Fruit fly (Drosophila melanogaster) S2 (cell line): ENCODE data around the gene CG32987.

Source experiments
- CG8478 ChIP-seq: fragments of >200 bp; optimal IDR thresholded peaks from 2 replicates; lab custom pipeline; 2018
- CTCF ChIP-seq, 2 experiments: fragments of >200 bp; optimal IDR thresholded peaks; 2 replicates each; lab custom pipeline; 2018

CG32987 gene

DNA sequence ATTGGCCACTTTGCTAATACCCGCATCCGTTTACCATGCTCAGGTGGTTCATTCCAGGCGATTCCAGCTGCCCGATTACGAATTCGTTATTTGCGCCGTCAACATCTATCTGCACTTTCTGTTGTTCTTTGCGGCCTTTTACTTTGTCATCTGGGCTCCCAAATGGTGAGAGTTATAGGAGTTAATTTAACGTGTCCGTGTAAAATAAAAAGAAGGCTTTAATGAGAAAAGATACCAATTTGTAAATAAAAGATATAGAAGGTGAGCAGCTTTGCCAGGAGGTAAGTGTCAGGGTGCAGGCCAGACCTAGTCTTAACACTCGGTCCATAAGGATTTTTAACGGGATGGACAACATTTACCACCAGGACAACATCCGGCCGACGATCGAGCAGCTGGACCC lies at the start of gene CG32987:
Gene CG32987 (plus strand): TSS at position 301 of the 400 bp plus-strand sequence.
- no peak for TF ChIP-seq CG8478 (lab: Kevin White, UChicago)
- TF ChIP-seq CTCF (optimal IDR thresholded peaks at IDR 0.05; lab: Kevin White, UChicago): no peak

DNA sequence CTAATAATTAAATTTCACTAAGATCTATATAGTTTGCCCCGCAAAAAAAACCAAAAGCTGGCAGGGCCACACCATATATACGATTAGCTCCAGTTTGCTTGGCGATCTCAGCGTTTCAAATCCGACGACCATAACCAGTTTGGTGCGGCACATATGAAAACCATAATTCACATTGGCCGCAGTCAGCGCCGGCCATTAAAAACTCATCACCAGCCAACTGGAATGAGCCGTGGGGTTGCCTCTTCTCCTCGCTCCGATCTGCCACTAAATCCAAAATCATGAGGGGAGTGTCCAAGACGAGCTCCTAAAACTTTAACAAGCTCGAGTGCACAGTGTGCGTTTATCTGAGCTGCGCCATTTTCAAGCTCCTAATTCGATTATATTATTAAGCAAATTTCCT lies 46.3 kb upstream of the CG32987 start:
- TF ChIP-seq CG8478 (lab: Kevin White, UChicago) (no peak), CTCF (optimal IDR thresholded peaks at IDR 0.05; lab: Kevin White, UChicago) (no peak)

DNA sequence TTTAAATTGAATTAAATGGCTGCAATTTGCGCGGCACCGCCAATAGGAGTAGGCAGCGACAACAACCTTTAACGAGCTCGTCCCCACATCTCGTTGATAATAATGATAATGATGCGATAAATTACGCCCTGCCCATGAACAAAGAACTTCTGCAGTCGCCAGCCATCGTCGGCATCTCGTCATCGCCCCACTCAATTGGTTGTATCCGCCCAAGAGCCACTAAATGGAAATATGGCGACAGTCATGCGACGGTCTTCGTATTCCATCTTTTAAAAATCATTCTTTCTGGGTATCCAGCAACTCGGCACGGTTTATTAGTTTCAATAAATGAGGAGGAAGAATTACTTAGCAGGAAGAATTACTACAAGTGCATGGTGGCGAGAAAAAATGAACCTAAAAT lies 43.1 kb upstream of the CG32987 start:
- no peak for TF ChIP-seq CTCF (optimal IDR thresholded peaks at IDR 0.05; lab: Kevin White, UChicago)
- TF ChIP-seq CG8478 (lab: Kevin White, UChicago): no peak

DNA sequence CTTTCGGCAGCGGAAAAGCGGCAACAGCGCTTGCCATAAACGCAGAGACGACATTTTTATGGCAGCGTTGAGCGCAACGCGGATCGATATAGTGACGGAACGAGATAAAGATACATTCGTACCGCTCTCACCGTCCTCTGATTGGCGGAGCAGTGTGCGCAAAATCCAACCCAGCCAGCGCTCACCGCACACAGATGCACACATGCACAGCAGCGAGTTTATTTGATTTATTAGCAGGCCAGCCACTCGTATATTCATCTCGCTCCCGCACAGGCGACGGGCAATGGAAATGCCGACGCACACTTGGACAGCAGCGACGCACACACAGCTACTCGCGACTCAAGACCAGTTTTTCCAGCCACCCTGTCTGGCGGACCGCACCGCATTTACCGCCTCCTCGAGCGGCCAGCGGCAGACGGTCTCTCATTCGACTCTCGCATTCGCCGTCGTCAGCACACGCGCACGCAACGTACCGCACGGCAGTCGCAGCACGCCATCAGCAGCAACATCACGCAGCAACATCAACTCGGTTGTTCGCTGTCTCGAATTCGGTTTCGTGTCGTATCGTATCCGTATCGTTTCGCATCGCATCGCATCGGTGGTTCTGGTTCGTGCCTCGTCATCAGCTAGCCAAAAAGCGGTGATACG lies 38.3 kb upstream of the CG32987 start, which contains the start of gene SoxN:
Gene SoxN (plus strand): TSS at position 424 of the 648 bp plus-strand sequence.
- no peak for TF ChIP-seq CG8478 (lab: Kevin White, UChicago)
- peak in 1 of 2 experiments; percentile 32 for TF ChIP-seq CTCF (optimal IDR thresholded peaks at IDR 0.05; lab: Kevin White, UChicago)

DNA sequence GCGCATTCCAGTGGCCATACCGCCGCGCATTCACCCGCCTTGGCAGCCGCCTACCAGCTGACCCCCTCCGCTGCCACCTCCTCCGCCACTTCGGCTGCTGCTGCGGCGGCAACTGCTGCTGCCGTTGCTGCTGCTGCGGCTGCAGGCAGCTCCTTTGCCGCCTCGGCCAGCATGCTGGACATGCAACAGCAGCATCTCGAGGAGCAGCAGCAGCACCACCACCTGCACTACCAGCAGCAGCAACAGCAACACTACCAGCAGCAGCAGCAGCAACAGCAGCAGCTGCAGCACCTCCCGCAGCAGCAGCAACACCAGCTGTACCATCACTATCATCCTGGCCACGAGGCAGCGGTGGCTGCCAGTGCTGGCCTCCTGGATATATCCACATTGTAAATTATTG lies 35.2 kb upstream of the CG32987 start:
- TF ChIP-seq CG8478 (lab: Kevin White, UChicago): no peak
- TF ChIP-seq CTCF (optimal IDR thresholded peaks at IDR 0.05; lab: Kevin White, UChicago): no peak

DNA sequence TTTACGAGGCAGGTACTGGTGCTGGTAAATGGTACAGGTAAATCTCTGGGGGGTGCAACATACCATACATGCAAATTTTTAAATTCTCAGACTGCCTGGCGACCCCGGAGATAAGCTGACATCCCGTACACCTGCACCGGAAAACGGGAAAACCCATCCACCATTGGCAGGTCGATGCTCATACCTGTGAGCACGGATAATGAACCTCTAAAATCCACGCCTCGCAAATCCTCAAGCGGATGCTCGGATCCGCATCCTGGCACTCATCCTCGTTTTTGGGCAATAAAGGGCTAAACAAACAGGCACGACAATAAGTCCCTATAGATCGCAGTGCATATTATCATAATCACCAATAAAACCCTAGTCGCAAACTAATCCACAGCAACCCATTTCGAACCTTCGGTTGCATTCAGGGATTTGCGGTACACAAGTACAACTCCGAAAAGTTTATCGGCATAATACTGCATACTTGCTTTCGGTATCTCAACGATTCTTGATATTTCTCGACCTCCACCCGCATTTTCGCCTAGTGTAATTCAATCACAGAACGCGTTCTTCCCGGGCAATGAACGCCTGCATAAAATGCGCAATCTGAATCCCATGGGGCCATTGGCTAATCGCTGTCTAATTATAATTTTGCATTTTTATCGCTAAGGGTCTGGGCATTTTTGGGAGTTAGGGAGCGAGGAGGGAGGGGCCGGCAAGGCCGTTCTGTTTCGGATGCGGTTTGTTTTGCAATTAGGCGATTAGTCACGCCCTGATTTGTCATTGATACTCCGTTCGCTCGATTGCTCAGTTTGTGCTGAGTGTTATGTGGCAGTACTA lies 31.0 kb upstream of the CG32987 start:
- no peak for TF ChIP-seq CTCF (optimal IDR thresholded peaks at IDR 0.05; lab: Kevin White, UChicago)
- TF ChIP-seq CG8478 (lab: Kevin White, UChicago): no peak

DNA sequence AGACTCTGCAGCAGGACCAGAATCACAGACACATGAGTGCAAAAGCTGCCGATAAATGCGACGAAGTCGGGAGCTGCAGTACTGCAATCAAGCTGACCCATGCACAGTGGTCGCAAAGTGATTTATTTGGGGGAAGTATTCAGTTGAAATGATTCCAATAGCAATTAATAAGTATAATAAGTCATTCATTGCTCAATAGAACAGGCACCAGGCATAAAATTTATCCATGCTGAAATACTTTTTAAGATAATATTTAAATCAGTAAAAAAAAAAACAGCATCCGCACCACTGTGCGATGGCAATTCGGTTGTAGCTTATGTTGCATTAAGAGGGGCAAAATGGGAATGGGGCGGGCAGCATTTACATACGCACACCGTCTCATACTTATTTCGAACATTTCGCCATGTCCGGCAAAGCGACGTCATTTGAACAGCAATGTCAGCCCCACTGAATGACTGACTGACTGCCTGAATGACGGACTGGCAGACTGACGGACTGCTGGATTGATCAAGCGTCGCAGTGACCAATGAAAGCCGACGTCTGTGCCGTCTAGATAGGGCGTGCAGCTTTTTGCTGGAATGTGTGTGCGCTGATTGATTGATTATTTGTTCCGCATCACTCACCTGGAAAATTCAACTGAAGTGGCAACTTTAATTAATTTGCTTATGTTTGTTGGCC lies 28.7 kb upstream of the CG32987 start:
- no peak for TF ChIP-seq CTCF (optimal IDR thresholded peaks at IDR 0.05; lab: Kevin White, UChicago)

DNA sequence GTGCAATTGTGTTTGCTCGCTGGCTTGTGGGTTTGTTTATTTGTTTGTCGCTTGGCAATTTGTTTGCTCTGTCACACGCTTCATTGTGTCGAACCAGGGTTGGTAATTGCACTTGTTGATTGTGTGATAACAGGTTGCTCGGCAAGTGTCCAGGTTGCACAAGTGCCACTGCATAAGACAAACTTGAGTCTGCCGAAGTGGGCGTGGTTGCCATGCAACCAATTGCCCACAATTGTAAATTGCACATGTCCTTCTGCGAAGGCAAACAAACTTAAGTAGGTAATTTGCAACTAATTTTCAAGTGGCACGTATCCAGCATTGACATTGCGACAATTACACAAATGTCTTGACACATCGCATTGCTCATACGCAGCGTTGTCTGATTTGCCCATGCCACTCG lies 24.4 kb upstream of the CG32987 start:
- TF ChIP-seq CG8478 (lab: Kevin White, UChicago) (no peak), CTCF (optimal IDR thresholded peaks at IDR 0.05; lab: Kevin White, UChicago) (no peak)

DNA sequence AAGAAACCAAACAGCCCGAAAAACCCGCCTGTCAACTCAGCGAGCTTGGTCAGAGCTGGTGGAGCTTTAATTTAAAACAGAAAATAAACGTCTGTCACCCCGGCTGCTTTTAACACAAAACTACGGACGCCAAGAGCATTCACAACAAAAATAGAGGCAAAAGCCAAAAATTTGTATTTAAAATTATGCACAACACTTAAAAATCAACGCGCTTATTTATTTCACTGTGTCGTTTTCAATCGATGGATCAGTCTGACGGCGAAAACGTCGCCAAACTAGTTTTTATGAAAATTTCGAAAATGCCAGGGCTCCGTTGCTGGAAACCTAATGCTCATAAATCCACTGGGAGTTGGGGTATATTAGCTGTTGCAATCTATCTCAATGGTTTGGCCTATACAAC lies 22.9 kb upstream of the CG32987 start:
- no peak for TF ChIP-seq CTCF (optimal IDR thresholded peaks at IDR 0.05; lab: Kevin White, UChicago)
- TF ChIP-seq CG8478 (lab: Kevin White, UChicago): no peak

DNA sequence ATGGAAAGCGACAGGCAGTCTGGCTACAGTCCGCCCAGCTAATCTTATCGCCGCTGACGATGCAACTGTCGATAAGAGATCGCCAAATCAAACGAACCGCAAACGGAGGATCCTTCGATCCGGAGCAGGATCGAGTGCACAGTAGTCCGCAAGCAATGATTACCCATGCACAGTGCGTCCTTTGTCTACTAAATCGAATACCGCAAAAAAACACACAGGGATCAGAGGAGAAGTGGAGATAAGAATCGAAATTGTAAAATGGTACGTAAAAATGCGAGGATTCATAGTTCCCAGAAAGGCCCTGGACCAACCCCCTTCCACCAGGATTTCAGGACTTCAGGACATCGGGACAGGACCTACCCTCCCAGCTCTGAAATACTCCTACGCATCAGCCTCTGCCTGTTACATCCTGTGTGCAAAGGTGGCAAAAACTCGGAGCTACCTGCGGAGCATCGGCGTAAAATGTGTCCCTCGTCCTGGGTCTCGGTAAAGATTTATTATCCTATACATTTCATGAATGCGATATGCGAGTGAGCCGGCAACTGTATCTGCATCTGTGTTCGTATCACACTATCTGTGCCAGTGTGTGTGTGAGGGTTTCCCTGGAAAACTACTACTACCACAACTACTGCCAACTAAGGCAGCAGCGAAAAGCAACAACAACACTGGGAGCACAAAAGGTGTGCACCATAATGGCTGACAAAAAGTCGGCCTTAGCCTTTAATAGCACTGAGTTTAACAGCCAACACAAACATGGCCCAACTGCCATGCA lies 21.9 kb upstream of the CG32987 start:
- no peak for TF ChIP-seq CG8478 (lab: Kevin White, UChicago)
- TF ChIP-seq CTCF (optimal IDR thresholded peaks at IDR 0.05; lab: Kevin White, UChicago): no peak

DNA sequence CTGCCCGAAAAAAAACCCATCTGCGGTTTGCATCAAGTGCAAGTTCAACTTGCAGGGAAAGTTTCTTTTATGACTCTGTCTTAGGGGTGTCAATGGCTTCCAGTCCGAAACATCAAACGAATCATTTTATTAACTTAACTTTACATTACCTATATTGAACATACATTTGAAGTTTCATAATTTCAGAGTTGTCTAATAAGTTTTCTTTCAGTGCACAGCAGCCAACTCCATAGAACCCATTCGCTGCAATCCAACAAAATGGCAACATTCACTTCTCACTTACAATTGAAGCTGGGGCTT lies 21.4 kb upstream of the CG32987 start:
- TF ChIP-seq CTCF (optimal IDR thresholded peaks at IDR 0.05; lab: Kevin White, UChicago) (no peak), CG8478 (lab: Kevin White, UChicago) (no peak)

DNA sequence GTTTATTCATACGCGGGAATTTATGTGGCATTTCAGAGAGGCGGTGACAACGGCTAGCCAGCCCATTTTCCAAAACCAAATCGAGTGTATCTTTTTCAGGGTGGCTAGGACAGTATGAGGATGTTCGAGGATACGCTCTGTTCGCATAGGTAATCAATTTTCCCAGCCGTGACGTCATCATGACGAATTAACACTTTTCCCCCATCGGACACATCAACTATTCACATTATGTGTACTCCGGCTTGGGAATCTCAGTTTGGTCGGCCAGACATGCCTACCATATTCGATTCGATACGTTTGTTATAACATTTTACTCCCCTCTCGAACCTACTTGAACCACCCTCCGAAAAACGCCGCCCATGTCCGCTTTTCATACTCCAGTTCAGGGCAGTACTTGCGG lies 20.0 kb upstream of the CG32987 start:
- TF ChIP-seq CG8478 (lab: Kevin White, UChicago): no peak
- no peak for TF ChIP-seq CTCF (optimal IDR thresholded peaks at IDR 0.05; lab: Kevin White, UChicago)

DNA sequence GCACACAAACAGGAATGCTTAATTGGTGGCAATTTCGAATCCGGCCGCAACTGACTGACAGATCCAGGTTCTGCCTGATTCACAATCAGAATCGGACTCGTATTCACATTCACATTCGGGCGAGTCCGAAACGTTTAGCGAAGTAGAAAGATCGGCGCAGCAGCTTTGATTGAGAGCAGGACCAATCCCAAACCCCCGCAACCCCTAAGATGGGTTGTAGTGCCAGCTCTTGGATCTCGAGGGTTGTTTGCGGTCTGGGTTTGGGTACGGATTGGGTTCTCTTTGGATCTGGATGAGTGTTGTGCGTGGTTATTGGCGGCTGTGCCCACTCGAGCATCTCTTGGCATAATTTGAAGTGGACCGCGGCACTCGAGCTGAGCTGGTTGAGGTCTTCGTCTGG lies 18.9 kb upstream of the CG32987 start:
- TF ChIP-seq CTCF (optimal IDR thresholded peaks at IDR 0.05; lab: Kevin White, UChicago): no peak
- TF ChIP-seq CG8478 (lab: Kevin White, UChicago): no peak

DNA sequence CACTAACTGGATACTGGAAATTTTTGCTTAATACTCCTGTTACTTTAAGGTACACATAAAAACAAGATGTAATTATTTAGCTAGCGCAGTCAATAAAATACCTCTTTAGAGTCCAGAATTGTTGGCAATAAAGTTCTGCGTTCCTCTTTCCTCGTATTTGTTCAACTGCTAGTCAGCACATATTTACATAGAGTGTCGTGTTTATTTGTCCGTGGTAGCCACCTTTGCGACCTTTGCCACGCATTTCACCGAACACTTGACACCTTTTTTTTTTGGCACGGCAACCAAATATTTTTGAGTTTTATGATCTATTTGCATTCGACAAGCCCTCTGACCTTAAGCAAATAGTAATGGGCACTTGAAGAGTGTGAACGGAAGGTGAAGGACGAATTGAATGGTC lies 17.7 kb upstream of the CG32987 start:
- TF ChIP-seq CG8478 (lab: Kevin White, UChicago): no peak
- TF ChIP-seq CTCF (optimal IDR thresholded peaks at IDR 0.05; lab: Kevin White, UChicago): no peak
